Worm (Caenorhabditis elegans) whole organism, L1 larva: ENCODE results near the gene str-173.

Experiments
- ceh-82 ChIP-seq, 3 experiments: fragments of 150-350 bp in 1 of 3; sonication (generic microtip) in 2 of 3; optimal IDR thresholded peaks; 2 replicates each; lab custom pipeline; 2014 to 2017; ENCODE audit warnings: missing biosample characterization in 3 of 3, missing genetic modification characterization in 3 of 3
- ceh-88 ChIP-seq: fragments of 200-800 bp; sonication (Bioruptor generic); IDR thresholded peaks from 2 replicates; pipeline ENCODE4 v1.3.6; 2022; ENCODE audit warnings: missing genetic modification characterization, missing compliant biosample characterization
- efl-1 ChIP-seq, 4 experiments: fragments of 150-350 bp; optimal IDR thresholded peaks in 3 of 4; peaks in 1 of 4; 1 replicate in 1 of 4; 2 replicates in 3 of 4; lab custom pipeline; 2014; ENCODE audit warnings: missing biosample characterization in 2 of 4, missing genetic modification characterization in 2 of 4, missing genetic modification reagents in 2 of 4
- elt-3 ChIP-seq, 6 experiments: fragments of 150-350 bp in 1 of 6; sonication (generic microtip); optimal IDR thresholded peaks; 2 replicates each; lab custom pipeline; 2017 to 2018; ENCODE audit warnings: missing biosample characterization in 6 of 6, missing genetic modification characterization in 6 of 6, inconsistent platforms in 1 of 6
- lin-13 ChIP-seq: fragments of 150-350 bp; optimal IDR thresholded peaks from 2 replicates; lab custom pipeline; 2014; ENCODE audit warnings: missing biosample characterization, missing genetic modification reagents, missing genetic modification characterization
- lin-35 ChIP-seq, 2 experiments: fragments of 150-350 bp; optimal IDR thresholded peaks; 2 replicates each; lab custom pipeline; 2014; ENCODE audit warnings: missing biosample characterization in 2 of 2, missing genetic modification characterization in 2 of 2, missing genetic modification reagents in 2 of 2
- nhr-11 ChIP-seq: fragments of 150-350 bp; optimal IDR thresholded peaks from 2 replicates; lab custom pipeline; 2014; ENCODE audit warnings: missing biosample characterization, missing genetic modification characterization
- nhr-77 ChIP-seq: fragments of 150-350 bp; optimal IDR thresholded peaks from 2 replicates; lab custom pipeline; 2014; ENCODE audit warnings: missing biosample characterization, missing genetic modification characterization
- swsn-7 ChIP-seq: sonication (generic microtip); optimal IDR thresholded peaks from 2 replicates; lab custom pipeline; 2016; ENCODE audit warnings: missing genetic modification characterization, missing compliant biosample characterization
- tbx-2 ChIP-seq: sonication (generic microtip); optimal IDR thresholded peaks from 2 replicates; lab custom pipeline; 2016; ENCODE audit warnings: missing genetic modification characterization, missing compliant biosample characterization
- unc-62 ChIP-seq: fragments of 150-350 bp; optimal IDR thresholded peaks from 2 replicates; lab custom pipeline; 2014; ENCODE audit warnings: missing biosample characterization, missing genetic modification reagents, missing genetic modification characterization
- ztf-4 ChIP-seq: fragments of 150-350 bp; optimal IDR thresholded peaks from 2 replicates; lab custom pipeline; 2014; ENCODE audit warnings: missing biosample characterization, missing genetic modification characterization

ce11 chrIV:4877102-4877501 is 15.5 kb downstream of the str-173 start, which contains the start of gene str-170:
- TF ChIP-seq unc-62 (GFP tag; lab: Kevin White, UChicago) (no peak), lin-35 (GFP tag; optimal IDR thresholded peaks at IDR 0.05; lab: Kevin White, UChicago) (no peak), nhr-11 (tag; lab: Kevin White, UChicago) (no peak), tbx-2 (no peak), efl-1 (optimal IDR thresholded peaks at IDR 0.05; lab: Kevin White, UChicago) (no peak), efl-1 (GFP tag; optimal IDR thresholded peaks at IDR 0.05 in 1 of 2; lab: Kevin White, UChicago) (no peak), elt-3 (tag; optimal IDR thresholded peaks at IDR 0.05; lab: Kevin White, UChicago) (no peak), nhr-77 (tag; lab: Kevin White, UChicago) (no peak), ceh-88 (GFP tag; lab: Robert Waterston, UW) (no peak), lin-13 (GFP tag; lab: Kevin White, UChicago) (no peak), swsn-7 (tag; lab: Kevin White, UChicago) (no peak), ceh-82 (tag; optimal IDR thresholded peaks at IDR 0.05; lab: Kevin White, UChicago) (no peak), ztf-4 (tag; lab: Kevin White, UChicago) (no peak)
